Worm (Caenorhabditis elegans): ENCODE results near the gene clec-262.

The clec-262 gene

ce11 chrV:20325417-20325816, 13.8 kb downstream of the clec-262 start, which contains the start of gene Y38H6A.1:
Gene Y38H6A.1, plus strand, starts transcription at chrV:20325717.
- TF ChIP-seq W03F9.2 (tag; optimal IDR thresholded peaks at IDR 0.05), result no peak
- TF ChIP-seq him-1 (tag; optimal IDR thresholded peaks at IDR 0.05), result no peak

ce11 chrV:20335264-20335663, 23.6 kb downstream of the clec-262 start, which contains the start of gene Y38H6A.5:
Gene Y38H6A.5, minus strand, starts transcription at chrV:20335364.
- no peak for TF ChIP-seq W03F9.2 (tag; optimal IDR thresholded peaks at IDR 0.05)
- no peak for TF ChIP-seq dao-5 (tag; optimal IDR thresholded peaks at IDR 0.05)
- no peak for TF ChIP-seq him-1 (tag; optimal IDR thresholded peaks at IDR 0.05)

- TF ChIP-seq him-1 (tag; optimal IDR thresholded peaks at IDR 0.05), result no peak
- no peak for TF ChIP-seq W03F9.2 (tag; optimal IDR thresholded peaks at IDR 0.05)
- no peak for TF ChIP-seq dao-5 (tag; optimal IDR thresholded peaks at IDR 0.05)
Measured at ce11 chrV:20338020-20338419, 26.4 kb downstream of the clec-262 start.

- no peak for TF ChIP-seq dao-5 (tag; optimal IDR thresholded peaks at IDR 0.05)
- no peak for TF ChIP-seq him-1 (tag; optimal IDR thresholded peaks at IDR 0.05)
- TF ChIP-seq W03F9.2 (tag; optimal IDR thresholded peaks at IDR 0.05), result no peak
Measured at ce11 chrV:20338870-20339269, 27.3 kb downstream of the clec-262 start.

ce11 chrV:20344889-20345288, 33.3 kb downstream of the clec-262 start, which contains the start of gene Y38H6A.3:
Gene Y38H6A.3, plus strand, starts transcription at chrV:20345189.
- TF ChIP-seq dao-5 (tag; optimal IDR thresholded peaks at IDR 0.05) (no peak), W03F9.2 (tag; optimal IDR thresholded peaks at IDR 0.05) (no peak), him-1 (tag; optimal IDR thresholded peaks at IDR 0.05) (no peak)

- TF ChIP-seq dao-5 (tag; optimal IDR thresholded peaks at IDR 0.05) (no peak), W03F9.2 (tag; optimal IDR thresholded peaks at IDR 0.05) (no peak), him-1 (tag; optimal IDR thresholded peaks at IDR 0.05) (no peak)
Measured at ce11 chrV:20347625-20348024, 36.0 kb downstream of the clec-262 start.

- TF ChIP-seq W03F9.2 (tag; optimal IDR thresholded peaks at IDR 0.05) (no peak), dao-5 (tag; optimal IDR thresholded peaks at IDR 0.05) (no peak), him-1 (tag; optimal IDR thresholded peaks at IDR 0.05) (no peak)
Measured at ce11 chrV:20350382-20350781, 38.8 kb downstream of the clec-262 start.

- TF ChIP-seq him-1 (tag; optimal IDR thresholded peaks at IDR 0.05) (no peak), dao-5 (tag; optimal IDR thresholded peaks at IDR 0.05) (no peak), W03F9.2 (tag; optimal IDR thresholded peaks at IDR 0.05) (no peak)
Measured at ce11 chrV:20351195-20351594, 39.6 kb downstream of the clec-262 start, which contains the start of gene K02E2.1. Gene K02E2.1, plus strand, starts transcription at chrV:20351495.

ce11 chrV:20356472-20356871, 44.9 kb downstream of the clec-262 start, which contains the start of gene grd-11:
Gene grd-11, plus strand, starts transcription at chrV:20356772.
- TF ChIP-seq dao-5 (tag; optimal IDR thresholded peaks at IDR 0.05), result no peak
- no peak for TF ChIP-seq him-1 (tag; optimal IDR thresholded peaks at IDR 0.05)
- no peak for TF ChIP-seq W03F9.2 (tag; optimal IDR thresholded peaks at IDR 0.05)
